Worm (Caenorhabditis elegans) whole organism, L1 larva: ENCODE results near the gene parp-2.

Experiments used
- C04F5.9 ChIP-seq: sonication (generic microtip); optimal IDR thresholded peaks from 2 replicates; lab custom pipeline; 2016; ENCODE audit warnings: missing genetic modification characterization, missing compliant biosample characterization
- C16A3.4 ChIP-seq: fragments of 150-350 bp; optimal IDR thresholded peaks from 2 replicates; lab custom pipeline; 2014; ENCODE audit warnings: missing biosample characterization, missing genetic modification characterization
- C34B4.2 ChIP-seq: sonication (generic microtip); optimal IDR thresholded peaks from 2 replicates; lab custom pipeline; 2017; ENCODE audit warnings: mild to moderate bottlenecking, missing genetic modification characterization, missing compliant biosample characterization
- F16B12.6 ChIP-seq: fragments of 150-350 bp; optimal IDR thresholded peaks from 2 replicates; lab custom pipeline; 2014; ENCODE audit warnings: missing biosample characterization, missing genetic modification characterization
- Y116A8C.19 ChIP-seq: sonication (generic microtip); optimal IDR thresholded peaks from 2 replicates; lab custom pipeline; 2016; ENCODE audit warnings: missing compliant biosample characterization, missing genetic modification characterization, borderline replicate concordance
- aly-2 ChIP-seq: fragments of 150-350 bp; optimal IDR thresholded peaks from 2 replicates; lab custom pipeline; 2014; ENCODE audit warnings: missing biosample characterization, missing genetic modification characterization
- ama-1 ChIP-seq: fragments of 150-350 bp; optimal IDR thresholded peaks from 2 replicates; lab custom pipeline; 2014
- blmp-1 ChIP-seq: fragments of 150-350 bp; optimal IDR thresholded peaks from 2 replicates; lab custom pipeline; 2014; ENCODE audit warnings: missing biosample characterization, missing genetic modification characterization
- ceh-82 ChIP-seq, 3 experiments: fragments of 150-350 bp in 1 of 3; sonication (generic microtip) in 2 of 3; optimal IDR thresholded peaks; 2 replicates each; lab custom pipeline; 2014 to 2017; ENCODE audit warnings: missing biosample characterization in 3 of 3, missing genetic modification characterization in 3 of 3
- ceh-88 ChIP-seq: fragments of 200-800 bp; sonication (Bioruptor generic); IDR thresholded peaks from 2 replicates; pipeline ENCODE4 v1.3.6; 2022; ENCODE audit warnings: missing genetic modification characterization, missing compliant biosample characterization
- ceh-90 ChIP-seq: sonication (generic microtip); optimal IDR thresholded peaks from 2 replicates; lab custom pipeline; 2016; ENCODE audit warnings: missing genetic modification characterization, missing compliant biosample characterization
- ces-1 ChIP-seq: fragments of 150-350 bp; optimal IDR thresholded peaks from 2 replicates; lab custom pipeline; 2014; ENCODE audit warnings: missing biosample characterization, missing genetic modification reagents, missing genetic modification characterization
- dsc-1 ChIP-seq: sonication (generic microtip); optimal IDR thresholded peaks from 2 replicates; lab custom pipeline; 2016; ENCODE audit warnings: mild to moderate bottlenecking, missing genetic modification characterization, missing compliant biosample characterization
- efl-1 ChIP-seq, 4 experiments: fragments of 150-350 bp; optimal IDR thresholded peaks in 3 of 4; peaks in 1 of 4; 1 replicate in 1 of 4; 2 replicates in 3 of 4; lab custom pipeline; 2014; ENCODE audit warnings: missing biosample characterization in 2 of 4, missing genetic modification characterization in 2 of 4, missing genetic modification reagents in 2 of 4
- efl-3 ChIP-seq: fragments of 200-800 bp; sonication (Bioruptor generic); optimal IDR thresholded peaks from 2 replicates; lab custom pipeline; 2018; ENCODE audit warnings: mild to moderate bottlenecking, missing genetic modification characterization, missing compliant biosample characterization
- egl-27 ChIP-seq, 2 experiments: fragments of 150-350 bp in 1 of 2; sonication (generic microtip); optimal IDR thresholded peaks; 3 replicates each; lab custom pipeline; 2017 to 2018; ENCODE audit warnings: missing biosample characterization in 2 of 2, missing genetic modification characterization in 2 of 2, missing genetic modification reagents in 2 of 2
- elt-2 ChIP-seq: sonication (generic microtip); optimal IDR thresholded peaks from 2 replicates; lab custom pipeline; 2016; ENCODE audit warnings: missing genetic modification characterization, mild to moderate bottlenecking, inconsistent platforms, missing compliant biosample characterization, missing genetic modification reagents
- fkh-10 ChIP-seq: sonication (generic microtip); optimal IDR thresholded peaks from 2 replicates; lab custom pipeline; 2017; ENCODE audit warnings: missing biosample characterization, missing genetic modification reagents, missing genetic modification characterization
- fkh-8 ChIP-seq: sonication (generic microtip); optimal IDR thresholded peaks from 2 replicates; lab custom pipeline; 2016; ENCODE audit warnings: mild to moderate bottlenecking, missing genetic modification characterization, missing compliant biosample characterization
- grh-1 ChIP-seq: fragments of 200-800 bp; sonication (Bioruptor generic); IDR thresholded peaks from 2 replicates; pipeline ENCODE4 v1.3.6; 2022; ENCODE audit warnings: missing genetic modification reagents, missing genetic modification characterization, missing compliant biosample characterization
- hlh-17 ChIP-seq: fragments of 200-800 bp; sonication (Bioruptor generic); optimal IDR thresholded peaks from 2 replicates; lab custom pipeline; 2018; ENCODE audit warnings: missing genetic modification characterization, mild to moderate bottlenecking, missing compliant biosample characterization, moderate library complexity, borderline replicate concordance
- hlh-4 ChIP-seq: sonication (generic microtip); optimal IDR thresholded peaks from 2 replicates; lab custom pipeline; 2016; ENCODE audit warnings: mild to moderate bottlenecking, missing genetic modification characterization, missing compliant biosample characterization
- hpl-2 ChIP-seq: fragments of 150-350 bp; optimal IDR thresholded peaks from 2 replicates; lab custom pipeline; 2014; ENCODE audit warnings: missing biosample characterization, missing genetic modification reagents, missing genetic modification characterization
- irx-1 ChIP-seq: sonication (generic microtip); optimal IDR thresholded peaks from 2 replicates; lab custom pipeline; 2016; ENCODE audit warnings: missing genetic modification characterization, missing compliant biosample characterization
- isw-1 ChIP-seq: fragments of 200-800 bp; sonication (Bioruptor generic); IDR thresholded peaks from 2 replicates; pipeline ENCODE4 v1.3.6; 2022; ENCODE audit warnings: missing genetic modification characterization, missing compliant biosample characterization
- lin-13 ChIP-seq: fragments of 150-350 bp; optimal IDR thresholded peaks from 2 replicates; lab custom pipeline; 2014; ENCODE audit warnings: missing biosample characterization, missing genetic modification reagents, missing genetic modification characterization
- lin-35 ChIP-seq, 2 experiments: fragments of 150-350 bp; optimal IDR thresholded peaks; 2 replicates each; lab custom pipeline; 2014; ENCODE audit warnings: missing biosample characterization in 2 of 2, missing genetic modification characterization in 2 of 2, missing genetic modification reagents in 2 of 2
- mab-9 ChIP-seq: fragments of 200-800 bp; sonication (Bioruptor generic); IDR thresholded peaks from 2 replicates; pipeline ENCODE4 v1.3.6; 2022; ENCODE audit warnings: missing genetic modification reagents, missing genetic modification characterization, missing compliant biosample characterization
- nhr-237 ChIP-seq: fragments of 150-350 bp; optimal IDR thresholded peaks from 2 replicates; lab custom pipeline; 2014; ENCODE audit warnings: missing biosample characterization, missing genetic modification characterization
- nhr-28 ChIP-seq: fragments of 150-350 bp; optimal IDR thresholded peaks from 2 replicates; lab custom pipeline; 2014; ENCODE audit warnings: missing biosample characterization, missing genetic modification characterization
- nhr-47 ChIP-seq: sonication (generic microtip); optimal IDR thresholded peaks from 2 replicates; lab custom pipeline; 2016; ENCODE audit warnings: mild to moderate bottlenecking, missing genetic modification characterization, moderate library complexity, missing compliant biosample characterization
- nhr-71 ChIP-seq: sonication (generic microtip); optimal IDR thresholded peaks from 2 replicates; lab custom pipeline; 2016; ENCODE audit warnings: mild to moderate bottlenecking, missing genetic modification characterization, moderate library complexity, missing compliant biosample characterization
- nhr-77 ChIP-seq: fragments of 150-350 bp; optimal IDR thresholded peaks from 2 replicates; lab custom pipeline; 2014; ENCODE audit warnings: missing biosample characterization, missing genetic modification characterization
- nhr-84 ChIP-seq: sonication (generic microtip); optimal IDR thresholded peaks from 2 replicates; lab custom pipeline; 2017; ENCODE audit warnings: missing biosample characterization, missing genetic modification characterization
- nhr-85 ChIP-seq: sonication (generic microtip); peaks from one replicate; lab custom pipeline; 2016; ENCODE audit warnings: missing genetic modification characterization, inconsistent platforms, missing compliant biosample characterization
- nhr-90 ChIP-seq: sonication (generic microtip); optimal IDR thresholded peaks from 2 replicates; lab custom pipeline; 2016; ENCODE audit warnings: mild to moderate bottlenecking, missing genetic modification characterization, missing compliant biosample characterization; ENCODE audit not compliant: poor library complexity
- pax-3 ChIP-seq: fragments of 200-800 bp; sonication (Bioruptor generic); optimal IDR thresholded peaks from 2 replicates; lab custom pipeline; 2018; ENCODE audit warnings: mild to moderate bottlenecking, missing genetic modification characterization, moderate library complexity, missing compliant biosample characterization
- snpc-4 ChIP-seq: fragments of 150-350 bp; optimal IDR thresholded peaks from 2 replicates; lab custom pipeline; 2014; ENCODE audit warnings: missing biosample characterization, missing genetic modification characterization
- sox-4 ChIP-seq: sonication (generic microtip); optimal IDR thresholded peaks from 2 replicates; lab custom pipeline; 2016; ENCODE audit warnings: missing genetic modification characterization, missing compliant biosample characterization
- sptf-1 ChIP-seq: fragments of 150-350 bp; optimal IDR thresholded peaks from 2 replicates; lab custom pipeline; 2014; ENCODE audit warnings: missing biosample characterization, missing genetic modification characterization
- sup-37 ChIP-seq: fragments of 200-800 bp; sonication (Bioruptor generic); optimal IDR thresholded peaks from 2 replicates; lab custom pipeline; 2018; ENCODE audit warnings: mild to moderate bottlenecking, missing genetic modification characterization, missing compliant biosample characterization
- swsn-7 ChIP-seq: sonication (generic microtip); optimal IDR thresholded peaks from 2 replicates; lab custom pipeline; 2016; ENCODE audit warnings: missing genetic modification characterization, missing compliant biosample characterization
- tbx-2 ChIP-seq: sonication (generic microtip); optimal IDR thresholded peaks from 2 replicates; lab custom pipeline; 2016; ENCODE audit warnings: missing genetic modification characterization, missing compliant biosample characterization
- tlp-1 ChIP-seq: fragments of 150-350 bp; optimal IDR thresholded peaks from 2 replicates; lab custom pipeline; 2014; ENCODE audit warnings: missing biosample characterization, missing genetic modification characterization
- unc-130 ChIP-seq: fragments of 150-350 bp; optimal IDR thresholded peaks from 2 replicates; lab custom pipeline; 2017; ENCODE audit warnings: missing biosample characterization, missing genetic modification characterization, inconsistent platforms
- unc-30 ChIP-seq: sonication (generic microtip); optimal IDR thresholded peaks from 2 replicates; lab custom pipeline; 2017; ENCODE audit warnings: missing biosample characterization, missing genetic modification characterization
- unc-62 ChIP-seq: fragments of 150-350 bp; optimal IDR thresholded peaks from 2 replicates; lab custom pipeline; 2014; ENCODE audit warnings: missing biosample characterization, missing genetic modification reagents, missing genetic modification characterization
- vab-15 ChIP-seq: sonication (generic microtip); optimal IDR thresholded peaks from 2 replicates; lab custom pipeline; 2017; ENCODE audit warnings: missing genotype, mild to moderate bottlenecking, missing genetic modification characterization, missing compliant biosample characterization
- zag-1 ChIP-seq: fragments of 150-350 bp; optimal IDR thresholded peaks from 2 replicates; lab custom pipeline; 2014; ENCODE audit warnings: missing biosample characterization, missing genetic modification characterization
- zip-4 ChIP-seq: fragments of 200-800 bp; sonication (Bioruptor generic); optimal IDR thresholded peaks from 2 replicates; lab custom pipeline; 2018; ENCODE audit warnings: mild to moderate bottlenecking, missing genetic modification characterization, moderate library complexity, missing compliant biosample characterization
- ztf-11 ChIP-seq, 2 experiments: sonication (generic microtip); optimal IDR thresholded peaks; 2 replicates each; lab custom pipeline; 2016 to 2017; ENCODE audit warnings: missing genetic modification characterization in 2 of 2, missing biosample characterization in 1 of 2, missing compliant biosample characterization in 1 of 2

The parp-2 gene

ce11 chrII:9618759-9619158 lies 25.9 kb downstream of the parp-2 start:
- TF ChIP-seq zip-4 (no peak), sox-4 (tag; lab: Kevin White, UChicago) (no peak), fkh-8 (no peak), nhr-85 (peak; percentile 26), vab-15 (tag; lab: Kevin White, UChicago) (no peak), efl-1 (optimal IDR thresholded peaks at IDR 0.05; lab: Kevin White, UChicago) (no peak), efl-1 (GFP tag; optimal IDR thresholded peaks at IDR 0.05 in 1 of 2; lab: Kevin White, UChicago) (peak in 1 of 2 experiments; percentile 39)
- TF ChIP-seq, all 84 proteins: peak for 2

- peak; percentile 36 for TF ChIP-seq swsn-7 (tag; lab: Kevin White, UChicago)
- no peak for TF ChIP-seq mab-9 (GFP tag; lab: Robert Waterston, UW)
- peak; percentile 79 for TF ChIP-seq blmp-1 (tag; lab: Kevin White, UChicago)
- TF ChIP-seq Y116A8C.19 (tag; lab: Kevin White, UChicago) = no peak
- peak; percentile 0 for TF ChIP-seq tbx-2
- TF ChIP-seq vab-15 (tag; lab: Kevin White, UChicago) = no peak
- peak; percentile 4 to 64 for TF ChIP-seq lin-35 (GFP tag; optimal IDR thresholded peaks at IDR 0.05; lab: Kevin White, UChicago)
- TF ChIP-seq nhr-90 = peak; percentile 72
- TF ChIP-seq pax-3 (tag; lab: Kevin White, UChicago) = no peak
- TF ChIP-seq ces-1 (GFP tag; lab: Kevin White, UChicago) = no peak
- no peak for TF ChIP-seq unc-30 (tag; lab: Kevin White, UChicago)
- TF ChIP-seq hlh-4 (tag; lab: Kevin White, UChicago) = no peak
- TF ChIP-seq efl-3 (GFP tag; lab: Kevin White, UChicago) = no peak
- no peak for TF ChIP-seq zag-1 (tag; lab: Kevin White, UChicago)
- TF ChIP-seq unc-130 (tag; lab: Kevin White, UChicago) = peak; percentile 59
- no peak for TF ChIP-seq C34B4.2 (tag; lab: Kevin White, UChicago)
- TF ChIP-seq ceh-82 (tag; optimal IDR thresholded peaks at IDR 0.05; lab: Kevin White, UChicago) = peak in 2 of 3 experiments; percentile 18 to 35
- no peak for TF ChIP-seq ceh-88 (GFP tag; lab: Robert Waterston, UW)
- TF ChIP-seq nhr-71 (tag; lab: Kevin White, UChicago) = peak; percentile 80
- TF ChIP-seq hpl-2 (GFP tag; lab: Kevin White, UChicago) = no peak
- no peak for TF ChIP-seq irx-1 (tag; lab: Kevin White, UChicago)
- TF ChIP-seq zip-4 = no peak
- TF ChIP-seq isw-1 (GFP tag; lab: Robert Waterston, UW) = no peak
- peak; percentile 17 for TF ChIP-seq nhr-47 (tag; lab: Kevin White, UChicago)
- TF ChIP-seq efl-1 (optimal IDR thresholded peaks at IDR 0.05; lab: Kevin White, UChicago) = peak; percentile 33 to 43
- no peak for TF ChIP-seq efl-1 (GFP tag; optimal IDR thresholded peaks at IDR 0.05 in 1 of 2; lab: Kevin White, UChicago)
- TF ChIP-seq nhr-84 (tag; lab: Kevin White, UChicago) = no peak
- no peak for TF ChIP-seq snpc-4 (tag; lab: Kevin White, UChicago)
- no peak for TF ChIP-seq F16B12.6 (tag; lab: Kevin White, UChicago)
- TF ChIP-seq ztf-11 (tag; optimal IDR thresholded peaks at IDR 0.05; lab: Kevin White, UChicago) = no peak
- TF ChIP-seq nhr-85 = peak; percentile 87
- peak; percentile 2 to 38 for TF ChIP-seq egl-27 (tag; optimal IDR thresholded peaks at IDR 0.05; lab: Kevin White, UChicago)
- TF ChIP-seq nhr-77 (tag; lab: Kevin White, UChicago) = no peak
- peak; percentile 81 for TF ChIP-seq ama-1 (lab: Kevin White, UChicago)
- peak; percentile 40 for TF ChIP-seq dsc-1 (tag; lab: Kevin White, UChicago)
- no peak for TF ChIP-seq nhr-28 (tag; lab: Kevin White, UChicago)
- peak; percentile 30 for TF ChIP-seq aly-2 (tag; lab: Kevin White, UChicago)
- no peak for TF ChIP-seq unc-62 (GFP tag; lab: Kevin White, UChicago)
- TF ChIP-seq hlh-17 (GFP tag; lab: Kevin White, UChicago) = no peak
- no peak for TF ChIP-seq sptf-1 (tag; lab: Kevin White, UChicago)
- no peak for TF ChIP-seq tlp-1 (tag; lab: Kevin White, UChicago)
- TF ChIP-seq C16A3.4 = peak; percentile 61
- no peak for TF ChIP-seq grh-1 (GFP tag; lab: Robert Waterston, UW)
- no peak for TF ChIP-seq nhr-237
- TF ChIP-seq ceh-90 (tag; lab: Kevin White, UChicago) = no peak
- peak; percentile 62 for TF ChIP-seq elt-2 (tag; lab: Kevin White, UChicago)
- no peak for TF ChIP-seq fkh-10 (GFP tag; lab: Kevin White, UChicago)
- TF ChIP-seq C04F5.9 (tag; lab: Kevin White, UChicago) = no peak
- no peak for TF ChIP-seq sup-37
- no peak for TF ChIP-seq lin-13 (GFP tag; lab: Kevin White, UChicago)
Observed at ce11 chrII:9619402-9619862, 26.6 kb downstream of the parp-2 start.
